Worm (Caenorhabditis elegans) whole organism, young adult: ENCODE measurements around the gene tbcb-1.

ENCODE experiments used
- B0336.3 ChIP-seq: fragments of 200-800 bp; sonication (Bioruptor generic); IDR thresholded peaks from 2 replicates; pipeline ENCODE4 v1.3.6; 2022; ENCODE audit warnings: missing genetic modification characterization, missing compliant biosample characterization
- C17E4.6 ChIP-seq: fragments of 200-800 bp; sonication (Bioruptor generic); IDR thresholded peaks from 2 replicates; pipeline ENCODE4 v1.3.6; 2022; ENCODE audit warnings: missing genetic modification reagents, missing genetic modification characterization, missing compliant biosample characterization
- D2030.7 ChIP-seq: fragments of 200-800 bp; sonication (Bioruptor generic); IDR thresholded peaks from 2 replicates; pipeline ENCODE4 v1.3.6; 2022; ENCODE audit warnings: missing genetic modification reagents, missing genetic modification characterization, missing compliant biosample characterization
- F52B5.7 ChIP-seq: sonication (generic microtip); optimal IDR thresholded peaks from 2 replicates; lab custom pipeline; 2016; ENCODE audit warnings: mild to moderate bottlenecking, missing genetic modification characterization, missing compliant biosample characterization
- F57A8.1 ChIP-seq: fragments of 200-800 bp; sonication (Bioruptor generic); optimal IDR thresholded peaks from 2 replicates; lab custom pipeline; 2018; ENCODE audit warnings: mild to moderate bottlenecking, missing genetic modification characterization, moderate library complexity, missing compliant biosample characterization
- K12H6.12 ChIP-seq: fragments of 200-800 bp; sonication (Bioruptor generic); optimal IDR thresholded peaks from 2 replicates; lab custom pipeline; 2018; ENCODE audit warnings: mild to moderate bottlenecking, missing genetic modification characterization, missing compliant biosample characterization
- T26A5.8 ChIP-seq: sonication (generic microtip); optimal IDR thresholded peaks from 2 replicates; lab custom pipeline; 2016; ENCODE audit warnings: missing genetic modification characterization, missing compliant biosample characterization
- Y53F4B.3 ChIP-seq: fragments of 200-800 bp; sonication (Bioruptor generic); IDR thresholded peaks from 2 replicates; pipeline ENCODE4 v1.3.6; 2022; ENCODE audit warnings: missing genetic modification reagents, missing genetic modification characterization, missing compliant biosample characterization
- ZK185.1 ChIP-seq: sonication (generic microtip); optimal IDR thresholded peaks from 2 replicates; lab custom pipeline; 2016; ENCODE audit warnings: mild to moderate bottlenecking, missing genetic modification characterization, missing compliant biosample characterization; ENCODE audit not compliant: poor library complexity, severe bottlenecking
- ama-1 ChIP-seq, 3 experiments: fragments of 150-350 bp in 1 of 3; sonication (generic microtip) in 2 of 3; optimal IDR thresholded peaks; 2 replicates each; lab custom pipeline; 2014 to 2018; ENCODE audit warnings: missing biosample characterization in 2 of 3, missing genetic modification characterization in 2 of 3, missing genetic modification reagents in 2 of 3
- atf-7 ChIP-seq: sonication (generic microtip); optimal IDR thresholded peaks from 2 replicates; lab custom pipeline; 2017; ENCODE audit warnings: mild to moderate bottlenecking, missing genetic modification characterization, missing compliant biosample characterization
- athp-1 ChIP-seq: sonication (generic microtip); optimal IDR thresholded peaks from 2 replicates; lab custom pipeline; 2017; ENCODE audit warnings: mild to moderate bottlenecking, missing genetic modification characterization, missing compliant biosample characterization
- attf-3 ChIP-seq: fragments of 200-800 bp; sonication (Bioruptor generic); conservative IDR thresholded peaks from 2 replicates; pipeline ENCODE4 v1.3.6; 2022; ENCODE audit warnings: missing genetic modification reagents, missing genetic modification characterization, missing compliant biosample characterization
- attf-6 ChIP-seq: fragments of 200-800 bp; sonication (Bioruptor generic); IDR thresholded peaks from 2 replicates; pipeline ENCODE4 v1.3.6; 2022; ENCODE audit warnings: missing genetic modification reagents, missing genetic modification characterization, missing compliant biosample characterization
- bed-2 ChIP-seq: fragments of 200-800 bp; sonication (Bioruptor generic); IDR thresholded peaks from 2 replicates; pipeline ENCODE4 v1.3.6; 2022; ENCODE audit warnings: missing genetic modification reagents, missing genetic modification characterization, missing compliant biosample characterization
- ceh-27 ChIP-seq: fragments of 200-800 bp; sonication (Bioruptor generic); optimal IDR thresholded peaks from 2 replicates; lab custom pipeline; 2018; ENCODE audit warnings: mild to moderate bottlenecking, missing genetic modification characterization, moderate library complexity, missing compliant biosample characterization
- chd-7 ChIP-seq: sonication (generic microtip); optimal IDR thresholded peaks from 2 replicates; lab custom pipeline; 2016; ENCODE audit warnings: mild to moderate bottlenecking, missing genetic modification characterization, moderate library complexity, missing compliant biosample characterization
- dox-1 ChIP-seq: fragments of 200-800 bp; sonication (Bioruptor generic); IDR thresholded peaks from 2 replicates; pipeline ENCODE4 v1.3.6; 2022; ENCODE audit warnings: missing genetic modification reagents, missing genetic modification characterization, missing compliant biosample characterization
- hlh-26 ChIP-seq: fragments of 200-800 bp; sonication (Bioruptor generic); conservative IDR thresholded peaks from 2 replicates; pipeline ENCODE4 v1.3.6; 2022; ENCODE audit warnings: missing genetic modification reagents, missing genetic modification characterization, missing compliant biosample characterization
- hsf-1 ChIP-seq: fragments of 200-800 bp; sonication (Bioruptor generic); IDR thresholded peaks from 2 replicates; pipeline ENCODE4 v1.3.6; 2022; ENCODE audit warnings: missing genetic modification reagents, missing genetic modification characterization, missing compliant biosample characterization
- lin-26 ChIP-seq: fragments of 200-800 bp; sonication (Bioruptor generic); IDR thresholded peaks from 2 replicates; pipeline ENCODE4 v1.3.6; 2022; ENCODE audit warnings: missing genetic modification reagents, missing genetic modification characterization, missing compliant biosample characterization
- lin-35 ChIP-seq, 3 experiments: fragments of 150-350 bp in 2 of 3; sonication (generic microtip) in 1 of 3; optimal IDR thresholded peaks; 2 replicates each; lab custom pipeline; 2014 to 2018; ENCODE audit warnings: missing biosample characterization in 3 of 3, missing genetic modification characterization in 3 of 3, missing genetic modification reagents in 3 of 3
- lin-40 ChIP-seq: sonication (generic microtip); optimal IDR thresholded peaks from 2 replicates; lab custom pipeline; 2016; ENCODE audit warnings: missing genetic modification characterization, mild to moderate bottlenecking, missing compliant biosample characterization, missing genotype, missing genetic modification reagents
- lir-1 ChIP-seq: fragments of 200-800 bp; sonication (Bioruptor generic); conservative IDR thresholded peaks from 2 replicates; pipeline ENCODE4 v1.3.6; 2022; ENCODE audit warnings: missing genetic modification reagents, missing genetic modification characterization, missing compliant biosample characterization
- lsl-1 ChIP-seq: fragments of 200-800 bp; sonication (Bioruptor generic); optimal IDR thresholded peaks from 2 replicates; lab custom pipeline; 2018; ENCODE audit warnings: mild to moderate bottlenecking, missing genetic modification characterization, moderate library complexity, missing compliant biosample characterization
- madf-6 ChIP-seq: fragments of 200-800 bp; sonication (Bioruptor generic); IDR thresholded peaks from 2 replicates; pipeline ENCODE4 v1.3.6; 2022; ENCODE audit warnings: missing genetic modification reagents, missing genetic modification characterization, missing compliant biosample characterization
- mcd-1 ChIP-seq: fragments of 200-800 bp; sonication (Bioruptor generic); IDR thresholded peaks from 2 replicates; pipeline ENCODE4 v1.3.6; 2022; ENCODE audit warnings: missing genetic modification reagents, missing genetic modification characterization, missing compliant biosample characterization
- mel-28 ChIP-seq: sonication (generic microtip); optimal IDR thresholded peaks from 2 replicates; lab custom pipeline; 2016; ENCODE audit warnings: borderline replicate concordance, mild to moderate bottlenecking, missing genetic modification characterization, missing compliant biosample characterization
- mxl-1 ChIP-seq: sonication (generic microtip); optimal IDR thresholded peaks from 2 replicates; lab custom pipeline; 2016; ENCODE audit warnings: missing genetic modification characterization, missing compliant biosample characterization
- nhr-120 ChIP-seq: fragments of 200-800 bp; sonication (Bioruptor generic); IDR thresholded peaks from 2 replicates; pipeline ENCODE4 v1.3.6; 2022; ENCODE audit warnings: missing genetic modification characterization, missing compliant biosample characterization
- nhr-90 ChIP-seq: sonication (generic microtip); optimal IDR thresholded peaks from 2 replicates; lab custom pipeline; 2016; ENCODE audit warnings: missing genotype, mild to moderate bottlenecking, missing genetic modification characterization, missing compliant biosample characterization
- pha-4 ChIP-seq: fragments of 150-350 bp; sonication (generic microtip); optimal IDR thresholded peaks from 2 replicates; lab custom pipeline; 2014; ENCODE audit warnings: missing biosample characterization, missing genetic modification reagents, missing genetic modification characterization
- rcor-1 ChIP-seq: fragments of 200-800 bp; sonication (Bioruptor generic); IDR thresholded peaks from 2 replicates; pipeline ENCODE4 v1.3.6; 2022; ENCODE audit warnings: missing genetic modification reagents, missing genetic modification characterization, missing compliant biosample characterization
- sdz-38 ChIP-seq: sonication (generic microtip); optimal IDR thresholded peaks from 2 replicates; lab custom pipeline; 2016; ENCODE audit warnings: missing genotype, missing genetic modification characterization, missing compliant biosample characterization
- sea-2 ChIP-seq: fragments of 200-800 bp; sonication (Bioruptor generic); IDR thresholded peaks from 2 replicates; pipeline ENCODE4 v1.3.6; 2022; ENCODE audit warnings: missing genetic modification characterization, missing compliant biosample characterization
- tlf-1 ChIP-seq: fragments of 200-800 bp; sonication (Bioruptor generic); optimal IDR thresholded peaks from 2 replicates; lab custom pipeline; 2018; ENCODE audit warnings: mild to moderate bottlenecking, missing genetic modification characterization, missing compliant biosample characterization
- zfh-2 ChIP-seq: fragments of 200-800 bp; sonication (Bioruptor generic); conservative IDR thresholded peaks from 2 replicates; pipeline ENCODE4 v1.3.6; 2022; ENCODE audit warnings: missing genetic modification reagents, missing genetic modification characterization, missing compliant biosample characterization
- ztf-18 ChIP-seq: sonication (generic microtip); optimal IDR thresholded peaks from 2 replicates; lab custom pipeline; 2016; ENCODE audit warnings: missing genotype, mild to moderate bottlenecking, missing genetic modification characterization, missing compliant biosample characterization
- ztf-25 ChIP-seq: fragments of 200-800 bp; sonication (Bioruptor generic); IDR thresholded peaks from 2 replicates; pipeline ENCODE4 v1.3.6; 2022; ENCODE audit warnings: missing genetic modification reagents, missing genetic modification characterization, missing compliant biosample characterization
- ztf-26 ChIP-seq: sonication (generic microtip); optimal IDR thresholded peaks from 2 replicates; lab custom pipeline; 2017; ENCODE audit warnings: missing genetic modification characterization, missing compliant biosample characterization

tbcb-1 gene

DNA sequence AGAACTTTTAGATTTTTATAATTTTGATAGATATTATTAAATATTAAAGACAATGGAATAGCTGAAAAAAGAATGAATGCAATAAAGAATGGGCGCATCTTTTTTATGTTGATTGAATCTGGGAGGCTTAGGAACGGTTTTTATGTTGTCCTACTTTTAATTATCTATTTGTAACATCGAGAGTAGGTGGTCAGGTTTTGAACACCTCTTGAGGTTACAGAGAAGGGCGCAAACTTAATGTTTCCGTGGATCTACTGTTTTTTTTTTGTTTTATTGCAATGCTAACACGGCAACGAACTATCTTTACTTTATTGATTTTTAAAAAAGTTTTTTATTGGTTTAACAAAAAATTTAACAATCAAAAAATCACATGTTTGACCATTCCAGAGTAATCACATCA lies 21.9 kb downstream of the tbcb-1 start, which contains the start of gene F53F4.7:
Gene F53F4.7 (minus strand): TSS at position 101 of the 400 bp plus-strand sequence.
- no peak for TF ChIP-seq ama-1 (optimal IDR thresholded peaks at IDR 0.05; lab: Kevin White, UChicago)
- TF ChIP-seq ama-1 (GFP tag; optimal IDR thresholded peaks at IDR 0.05; lab: Kevin White, UChicago), result no peak
- no peak for TF ChIP-seq ZK185.1 (tag; lab: Kevin White, UChicago)
- TF ChIP-seq bed-2 (GFP tag; lab: Robert Waterston, UW), result no peak
- no peak for TF ChIP-seq attf-3 (GFP tag; lab: Robert Waterston, UW)
- no peak for TF ChIP-seq F57A8.1
- TF ChIP-seq zfh-2 (GFP tag; lab: Robert Waterston, UW), result no peak
- no peak for TF ChIP-seq ztf-25
- TF ChIP-seq chd-7 (tag; lab: Kevin White, UChicago), result no peak
- TF ChIP-seq hlh-26, result no peak
- no peak for TF ChIP-seq madf-6 (GFP tag; lab: Robert Waterston, UW)
- no peak for TF ChIP-seq Y53F4B.3 (GFP tag; lab: Robert Waterston, UW)
- no peak for TF ChIP-seq lin-35 (GFP tag; optimal IDR thresholded peaks at IDR 0.05; lab: Kevin White, UChicago)

DNA sequence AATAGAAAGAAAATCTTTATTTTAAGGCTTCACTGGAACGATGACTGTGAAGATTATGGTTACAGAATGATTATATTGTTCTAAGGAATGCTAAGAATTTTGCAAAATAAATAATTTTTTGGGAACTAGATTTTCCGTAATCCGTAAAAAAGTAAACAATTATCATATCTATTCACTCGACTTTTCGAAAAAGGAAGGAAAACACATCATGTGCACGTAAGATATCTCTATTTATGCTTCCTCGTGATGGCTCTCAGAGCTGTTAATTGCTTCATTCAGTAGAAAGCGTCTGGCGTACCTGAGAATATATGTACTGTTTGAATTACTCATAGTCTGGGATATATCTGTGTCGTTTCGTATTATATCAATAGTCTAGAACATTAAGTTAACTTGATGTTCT lies 27.8 kb downstream of the tbcb-1 start, which contains the start of gene srd-11:
Gene srd-11 (minus strand): TSS at position 101 of the 400 bp plus-strand sequence.
- TF ChIP-seq athp-1 (tag; lab: Kevin White, UChicago), result no peak
- no peak for TF ChIP-seq mxl-1
- TF ChIP-seq C17E4.6 (GFP tag; lab: Robert Waterston, UW), result no peak
- TF ChIP-seq K12H6.12 (tag; lab: Kevin White, UChicago), result no peak
- TF ChIP-seq nhr-120 (GFP tag; lab: Robert Waterston, UW), result no peak
- no peak for TF ChIP-seq F57A8.1
- TF ChIP-seq B0336.3 (GFP tag; lab: Robert Waterston, UW), result no peak
- no peak for TF ChIP-seq mel-28 (tag; lab: Kevin White, UChicago)
- no peak for TF ChIP-seq attf-6 (GFP tag; lab: Robert Waterston, UW)
- TF ChIP-seq pha-4 (tag; lab: Kevin White, UChicago), result no peak
- TF ChIP-seq lir-1 (GFP tag; lab: Robert Waterston, UW), result no peak
- no peak for TF ChIP-seq T26A5.8 (tag; lab: Kevin White, UChicago)
- no peak for TF ChIP-seq ztf-18
- TF ChIP-seq tlf-1, result no peak
- TF ChIP-seq mcd-1, result no peak
- no peak for TF ChIP-seq hsf-1 (GFP tag; lab: Robert Waterston, UW)
- no peak for TF ChIP-seq D2030.7 (GFP tag; lab: Robert Waterston, UW)
- no peak for TF ChIP-seq ceh-27 (GFP tag; lab: Kevin White, UChicago)
- no peak for TF ChIP-seq atf-7 (tag; lab: Kevin White, UChicago)
- TF ChIP-seq lsl-1 (GFP tag; lab: Kevin White, UChicago), result no peak

DNA sequence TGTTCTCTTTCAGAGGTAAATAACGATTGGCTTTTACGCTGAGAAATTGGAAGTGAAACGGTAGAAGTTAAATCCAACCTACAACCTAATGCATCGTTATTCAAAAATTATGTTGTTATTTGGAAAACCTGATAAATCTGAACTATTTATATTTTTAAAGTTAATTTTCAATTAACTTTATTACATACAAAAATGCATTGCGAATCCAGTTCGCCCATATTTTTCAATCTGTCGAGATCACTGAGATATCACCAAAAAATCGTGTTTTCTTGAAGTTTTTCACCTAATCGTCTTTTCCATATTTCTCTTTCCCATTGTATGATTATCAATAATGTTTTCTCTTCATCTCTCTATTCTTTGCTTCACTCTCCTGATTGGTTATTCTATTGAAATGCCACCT lies 28.8 kb downstream of the tbcb-1 start, which contains the start of gene F53F4.15:
Gene F53F4.15 (plus strand): TSS at position 301 of the 400 bp plus-strand sequence.
- TF ChIP-seq ama-1 (optimal IDR thresholded peaks at IDR 0.05; lab: Kevin White, UChicago), result no peak
- TF ChIP-seq ama-1 (GFP tag; optimal IDR thresholded peaks at IDR 0.05; lab: Kevin White, UChicago), result no peak
- no peak for TF ChIP-seq dox-1
- no peak for TF ChIP-seq B0336.3 (GFP tag; lab: Robert Waterston, UW)
- no peak for TF ChIP-seq T26A5.8 (tag; lab: Kevin White, UChicago)
- no peak for TF ChIP-seq sea-2 (GFP tag; lab: Robert Waterston, UW)
- TF ChIP-seq rcor-1 (GFP tag; lab: Robert Waterston, UW), result no peak
- no peak for TF ChIP-seq ztf-26 (tag; lab: Kevin White, UChicago)
- no peak for TF ChIP-seq F52B5.7 (tag; lab: Kevin White, UChicago)
- no peak for TF ChIP-seq sdz-38 (tag; lab: Kevin White, UChicago)
- no peak for TF ChIP-seq nhr-90 (tag; lab: Kevin White, UChicago)
- no peak for TF ChIP-seq lin-40
- TF ChIP-seq lin-26 (GFP tag; lab: Robert Waterston, UW), result no peak
- TF ChIP-seq, all 124 proteins: peak for 0
